Fruit fly (Drosophila melanogaster) whole organism, embryonic: ENCODE data around the gene CG13694.

Experiments
- Blimp-1 ChIP-seq: fragments of 200-800 bp; sonication (Bioruptor generic); optimal IDR thresholded peaks from 3 replicates; lab custom pipeline; 2018; ENCODE audit warnings: missing biosample characterization, missing genetic modification characterization, mild to moderate bottlenecking, moderate library complexity, missing genetic modification reagents
- CG10147 ChIP-seq: fragments of 200-800 bp; sonication (Bioruptor generic); optimal IDR thresholded peaks from 2 replicates; lab custom pipeline; 2019; ENCODE audit warnings: missing biosample characterization, mild to moderate bottlenecking, missing genetic modification characterization, moderate library complexity
- CG10565 ChIP-seq: fragments of 200-800 bp; sonication (Bioruptor generic); optimal IDR thresholded peaks from 3 replicates; lab custom pipeline; 2016; ENCODE audit warnings: missing biosample characterization, mild to moderate bottlenecking, missing genetic modification characterization
- CG11247 ChIP-seq: fragments of 200-800 bp; sonication (Bioruptor generic); IDR thresholded peaks from 2 replicates; pipeline ENCODE4 v1.3.6; 2022; ENCODE audit warnings: missing biosample characterization, missing genetic modification characterization
- CG11504 ChIP-seq: fragments of 200-800 bp; sonication (Bioruptor generic); optimal IDR thresholded peaks from 3 replicates; lab custom pipeline; 2019; ENCODE audit warnings: missing biosample characterization, mild to moderate bottlenecking, missing genetic modification characterization, moderate library complexity
- CG12155 ChIP-seq: fragments of 200-800 bp; sonication (Bioruptor generic); optimal IDR thresholded peaks from 3 replicates; lab custom pipeline; 2016; ENCODE audit warnings: missing biosample characterization, missing genetic modification characterization
- CG12219 ChIP-seq: fragments of 200-800 bp; sonication (Bioruptor generic); optimal IDR thresholded peaks from 3 replicates; lab custom pipeline; 2018; ENCODE audit warnings: missing biosample characterization, mild to moderate bottlenecking, missing genetic modification characterization
- CG16779 ChIP-seq: fragments of 200-800 bp; sonication (Bioruptor generic); IDR thresholded peaks from 2 replicates; pipeline ENCODE4 v1.3.6; 2022; ENCODE audit warnings: missing biosample characterization, missing genetic modification characterization
- CG17568 ChIP-seq: fragments of 200-800 bp; sonication (Bioruptor generic); optimal IDR thresholded peaks from 2 replicates; lab custom pipeline; 2018; ENCODE audit warnings: missing biosample characterization, mild to moderate bottlenecking, missing genetic modification characterization, moderate library complexity
- CG17612 ChIP-seq: fragments of 200-800 bp; sonication (Bioruptor generic); IDR thresholded peaks from 2 replicates; pipeline ENCODE4 v1.3.6; 2022; ENCODE audit warnings: missing biosample characterization, missing genetic modification characterization
- CG3407 ChIP-seq: fragments of 200-800 bp; sonication (Bioruptor generic); optimal IDR thresholded peaks from 2 replicates; lab custom pipeline; 2018; ENCODE audit warnings: missing biosample characterization, mild to moderate bottlenecking, missing genetic modification characterization
- CG4282 ChIP-seq: fragments of 200-800 bp; sonication (Bioruptor generic); optimal IDR thresholded peaks from 2 replicates; lab custom pipeline; 2016; ENCODE audit warnings: missing biosample characterization, missing genetic modification characterization
- CG4707 ChIP-seq: fragments of 200-800 bp; sonication (Bioruptor generic); optimal IDR thresholded peaks from 2 replicates; lab custom pipeline; 2018; ENCODE audit warnings: missing biosample characterization, mild to moderate bottlenecking, missing genetic modification characterization, moderate library complexity
- CG6175 ChIP-seq: fragments of 200-800 bp; sonication (Bioruptor generic); IDR thresholded peaks from 3 replicates; pipeline ENCODE4 v1.3.6; 2022; ENCODE audit warnings: missing biosample characterization, missing genetic modification characterization
- CG6813 ChIP-seq: fragments of 200-800 bp; sonication (Bioruptor generic); optimal IDR thresholded peaks from 2 replicates; lab custom pipeline; 2017; ENCODE audit warnings: missing biosample characterization, missing genetic modification characterization, mild to moderate bottlenecking, moderate library complexity, missing genetic modification reagents
- CG6854 ChIP-seq: fragments of 200-800 bp; sonication (Bioruptor generic); optimal IDR thresholded peaks from 3 replicates; lab custom pipeline; 2017; ENCODE audit warnings: missing biosample characterization, mild to moderate bottlenecking, missing genetic modification characterization
- CG7963 ChIP-seq: fragments of 200-800 bp; sonication (Bioruptor generic); IDR thresholded peaks from 3 replicates; pipeline ENCODE4 v1.3.6; 2022; ENCODE audit warnings: missing biosample characterization, missing genetic modification characterization; ENCODE audit not compliant: partially characterized antibody
- CG7987 ChIP-seq: fragments of 200-800 bp; sonication (Bioruptor generic); optimal IDR thresholded peaks from 2 replicates; lab custom pipeline; 2018; ENCODE audit warnings: missing biosample characterization, mild to moderate bottlenecking, missing genetic modification characterization, moderate library complexity
- CG8290 ChIP-seq, 3 experiments: fragments of 200-800 bp; sonication (Bioruptor generic); optimal IDR thresholded peaks; 2 replicates each; lab custom pipeline; 2016 to 2019; ENCODE audit warnings: missing biosample characterization in 3 of 3, missing genetic modification characterization in 3 of 3, mild to moderate bottlenecking in 2 of 3, moderate library complexity in 1 of 3
- CG8359 ChIP-seq: fragments of 200-800 bp; sonication (Bioruptor generic); optimal IDR thresholded peaks from 2 replicates; lab custom pipeline; 2017; ENCODE audit warnings: missing biosample characterization, mild to moderate bottlenecking, missing genetic modification characterization, borderline replicate concordance
- CG8924 ChIP-seq: fragments of 200-800 bp; optimal IDR thresholded peaks from 3 replicates; lab custom pipeline; 2019; ENCODE audit warnings: missing biosample characterization, mild to moderate bottlenecking, missing genetic modification characterization, moderate library complexity
- CG9437 ChIP-seq: fragments of 200-800 bp; sonication (Bioruptor generic); optimal IDR thresholded peaks from 2 replicates; lab custom pipeline; 2018; ENCODE audit warnings: missing biosample characterization, mild to moderate bottlenecking, missing genetic modification characterization
- CHES-1-like ChIP-seq: fragments of 200-800 bp; sonication (Bioruptor generic); optimal IDR thresholded peaks from 2 replicates; lab custom pipeline; 2016; ENCODE audit warnings: missing biosample characterization, missing genetic modification characterization
- Camta ChIP-seq: fragments of 200-800 bp; sonication (Bioruptor generic); optimal IDR thresholded peaks from 2 replicates; lab custom pipeline; 2016; ENCODE audit warnings: missing biosample characterization, missing genetic modification characterization
- Dbx ChIP-seq: fragments of 200-800 bp; sonication (Bioruptor generic); IDR thresholded peaks from 3 replicates; pipeline ENCODE4 v1.3.6; 2022; ENCODE audit warnings: missing biosample characterization, missing genetic modification characterization
- Dek ChIP-seq: fragments of 200-800 bp; sonication (Bioruptor generic); optimal IDR thresholded peaks from 3 replicates; lab custom pipeline; 2019; ENCODE audit warnings: missing biosample characterization, mild to moderate bottlenecking, missing genetic modification characterization, moderate library complexity
- Fer3 ChIP-seq: fragments of 200-800 bp; sonication (Bioruptor generic); optimal IDR thresholded peaks from 2 replicates; lab custom pipeline; 2018; ENCODE audit warnings: missing biosample characterization, mild to moderate bottlenecking, missing genetic modification characterization, moderate library complexity
- HLH3B ChIP-seq: fragments of 200-800 bp; sonication (Bioruptor generic); IDR thresholded peaks from 2 replicates; pipeline ENCODE4 v1.3.6; 2022; ENCODE audit warnings: missing biosample characterization, missing genetic modification characterization
- Hr3 ChIP-seq: fragments of 200-800 bp; sonication (Bioruptor generic); optimal IDR thresholded peaks from 3 replicates; lab custom pipeline; 2016; ENCODE audit warnings: missing biosample characterization, missing genetic modification characterization
- Hr51 ChIP-seq, 2 experiments: fragments of 200-800 bp; sonication (Bioruptor generic); optimal IDR thresholded peaks; 2 replicates in 1 of 2; 3 replicates in 1 of 2; lab custom pipeline; 2016 to 2018; ENCODE audit warnings: missing biosample characterization in 2 of 2, missing genetic modification characterization in 2 of 2, mild to moderate bottlenecking in 1 of 2, moderate library complexity in 1 of 2
- MTF-1 ChIP-seq: fragments of 200-800 bp; sonication (Bioruptor generic); optimal IDR thresholded peaks from 2 replicates; lab custom pipeline; 2018; ENCODE audit warnings: missing biosample characterization, mild to moderate bottlenecking, missing genetic modification characterization, borderline replicate concordance
- Max ChIP-seq: fragments of 200-800 bp; sonication (Bioruptor generic); optimal IDR thresholded peaks from 2 replicates; lab custom pipeline; 2016; ENCODE audit warnings: missing biosample characterization, mild to moderate bottlenecking, missing genetic modification characterization
- Nf-YB ChIP-seq: fragments of 200-800 bp; sonication (Bioruptor generic); optimal IDR thresholded peaks from 3 replicates; lab custom pipeline; 2019; ENCODE audit warnings: missing biosample characterization, mild to moderate bottlenecking, missing genetic modification characterization, moderate library complexity
- ara ChIP-seq: fragments of 200-800 bp; sonication (Bioruptor generic); IDR thresholded peaks from 2 replicates; pipeline ENCODE4 v1.3.6; 2022; ENCODE audit warnings: missing biosample characterization, missing genetic modification characterization
- bigmax ChIP-seq: fragments of 200-800 bp; sonication (Bioruptor generic); optimal IDR thresholded peaks from 2 replicates; lab custom pipeline; 2018; ENCODE audit warnings: missing biosample characterization, mild to moderate bottlenecking, missing genetic modification characterization
- br ChIP-seq: fragments of >200 bp; optimal IDR thresholded peaks from 2 replicates; lab custom pipeline; 2017
- ci ChIP-seq: fragments of 200-800 bp; sonication (Bioruptor generic); IDR thresholded peaks from 3 replicates; pipeline ENCODE4 v1.3.6; 2022; ENCODE audit warnings: missing biosample characterization, missing genetic modification characterization
- danr ChIP-seq: fragments of 200-800 bp; sonication (Bioruptor generic); IDR thresholded peaks from 2 replicates; pipeline ENCODE4 v1.3.6; 2022; ENCODE audit warnings: missing biosample characterization, missing genetic modification characterization
- ftz-f1 ChIP-seq: fragments of 200-800 bp; sonication (Bioruptor generic); optimal IDR thresholded peaks from 2 replicates; lab custom pipeline; 2016; ENCODE audit warnings: missing biosample characterization, missing genetic modification characterization
- fu2 ChIP-seq: fragments of 200-800 bp; sonication (Bioruptor generic); optimal IDR thresholded peaks from 2 replicates; lab custom pipeline; 2016; ENCODE audit warnings: missing biosample characterization, missing genetic modification characterization
- gcm ChIP-seq: fragments of 200-800 bp; sonication (Bioruptor generic); optimal IDR thresholded peaks from 2 replicates; lab custom pipeline; 2019; ENCODE audit warnings: missing biosample characterization, mild to moderate bottlenecking, missing genetic modification characterization, moderate library complexity
- gsb ChIP-seq: fragments of 200-800 bp; sonication (Bioruptor generic); IDR thresholded peaks from 2 replicates; pipeline ENCODE4 v1.3.6; 2022; ENCODE audit warnings: missing biosample characterization, missing genetic modification characterization
- ken ChIP-seq: fragments of 200-800 bp; sonication (Bioruptor generic); IDR thresholded peaks from 3 replicates; pipeline ENCODE4 v1.3.6; 2022; ENCODE audit warnings: missing biosample characterization, missing genetic modification characterization
- nerfin-1 ChIP-seq: fragments of 200-800 bp; sonication (Bioruptor generic); optimal IDR thresholded peaks from 3 replicates; lab custom pipeline; 2019; ENCODE audit warnings: missing biosample characterization, mild to moderate bottlenecking, missing genetic modification characterization, moderate library complexity
- pb ChIP-seq: fragments of 200-800 bp; sonication (Bioruptor generic); optimal IDR thresholded peaks from 3 replicates; lab custom pipeline; 2016; ENCODE audit warnings: missing biosample characterization, missing genetic modification characterization
- stc ChIP-seq: fragments of 200-800 bp; sonication (Bioruptor generic); IDR thresholded peaks from 2 replicates; pipeline ENCODE4 v1.3.6; 2022; ENCODE audit warnings: missing biosample characterization, missing genetic modification characterization
- unpg ChIP-seq: fragments of 200-800 bp; sonication (Bioruptor generic); optimal IDR thresholded peaks from 3 replicates; lab custom pipeline; 2018; ENCODE audit warnings: missing biosample characterization, mild to moderate bottlenecking, missing genetic modification characterization, moderate library complexity
- vvl ChIP-seq: fragments of 200-800 bp; sonication (Bioruptor generic); IDR thresholded peaks from 2 replicates; pipeline ENCODE4 v1.3.6; 2022; ENCODE audit warnings: missing biosample characterization, missing genetic modification characterization
- zen2 ChIP-seq: fragments of 200-800 bp; sonication (Bioruptor generic); IDR thresholded peaks from 3 replicates; pipeline ENCODE4 v1.3.6; 2022; ENCODE audit warnings: missing biosample characterization, missing genetic modification characterization; ENCODE audit not compliant: partially characterized antibody
- zfh2 ChIP-seq: fragments of 200-800 bp; sonication (Bioruptor generic); optimal IDR thresholded peaks from 2 replicates; lab custom pipeline; 2016; ENCODE audit warnings: missing biosample characterization, missing genetic modification characterization

Gene CG13694

DNA sequence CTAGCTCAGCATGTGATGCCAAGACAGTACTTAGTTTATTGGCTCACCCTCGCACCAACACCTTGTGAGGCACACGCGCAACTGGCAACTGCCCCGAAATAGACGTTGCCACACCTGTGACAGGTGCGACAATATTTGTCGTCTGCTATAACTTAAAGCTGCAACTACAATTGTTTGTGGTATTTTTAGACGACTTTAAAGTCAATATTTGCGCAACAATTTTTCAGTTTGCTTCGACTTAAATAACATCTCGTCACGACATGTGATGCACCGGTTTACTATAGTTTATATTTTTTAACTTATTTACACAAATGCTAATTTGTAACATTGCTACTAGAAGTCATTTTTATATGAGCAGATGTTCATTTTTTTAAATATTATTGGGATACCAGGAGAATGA lies 35.1 kb downstream of the CG13694 start (continued):
- TF ChIP-seq CHES-1-like (GFP tag; lab: Kevin White, UChicago) (no peak), fu2 (GFP tag; lab: Kevin White, UChicago) (no peak), Hr51 (GFP tag; optimal IDR thresholded peaks at IDR 0.05; lab: Kevin White, UChicago) (peak in 1 of 2 experiments; percentile 10), Hr3 (no peak), CG6854 (GFP tag; lab: Kevin White, UChicago) (peak; percentile 62), CG10147 (GFP tag; lab: Kevin White, UChicago) (no peak), gcm (GFP tag; lab: Kevin White, UChicago) (peak; percentile 50), CG8924 (peak; percentile 6), CG17568 (GFP tag; lab: Kevin White, UChicago) (peak; percentile 72), ara (GFP tag; lab: Robert Waterston, UW) (0 out of 2 replicates have a peak, but pooled peaks have one; percentile 20), CG17612 (GFP tag; lab: Robert Waterston, UW) (no peak), Dek (peak; percentile 12), CG6175 (GFP tag; lab: Robert Waterston, UW) (0 out of 3 replicates have a peak, but pooled peaks have one; percentile 29), HLH3B (GFP tag; lab: Robert Waterston, UW) (no peak; the same call in 1 of the 2 replicates), Blimp-1 (peak; percentile 46), CG12219 (GFP tag; lab: Kevin White, UChicago) (peak; percentile 50), CG8290 (GFP tag; optimal IDR thresholded peaks at IDR 0.05; lab: Kevin White, UChicago) (no peak), CG8290 (tag; optimal IDR thresholded peaks at IDR 0.05; lab: Kevin White, UChicago) (peak in 1 of 2 experiments; percentile 52), CG12155 (GFP tag; lab: Kevin White, UChicago) (no peak), zen2 (no peak), CG10565 (GFP tag; lab: Kevin White, UChicago) (no peak), unpg (GFP tag; lab: Kevin White, UChicago) (peak; percentile 47), zfh2 (GFP tag; lab: Kevin White, UChicago) (no peak), Max (no peak), ken (GFP tag; lab: Robert Waterston, UW) (no peak), ci (GFP tag; lab: Robert Waterston, UW) (peak; percentile 58; the same call in 1 of the 3 replicates), CG11504 (tag; lab: Kevin White, UChicago) (peak; percentile 30), CG6813 (GFP tag; lab: Kevin White, UChicago) (peak; percentile 76), CG4707 (GFP tag; lab: Kevin White, UChicago) (peak; percentile 35), Dbx (GFP tag; lab: Robert Waterston, UW) (no peak), br (no peak), CG9437 (GFP tag; lab: Kevin White, UChicago) (no peak), MTF-1 (peak; percentile 68), CG11247 (no peak), CG3407 (GFP tag; lab: Kevin White, UChicago) (peak; percentile 60), stc (GFP tag; lab: Robert Waterston, UW) (peak; percentile 59), pb (no peak), bigmax (GFP tag; lab: Kevin White, UChicago) (no peak), vvl (GFP tag; lab: Robert Waterston, UW) (no peak), CG16779 (GFP tag; lab: Robert Waterston, UW) (no peak), CG7987 (GFP tag; lab: Kevin White, UChicago) (peak; percentile 58), CG4282 (GFP tag; lab: Kevin White, UChicago) (no peak), Camta (GFP tag; lab: Kevin White, UChicago) (peak; percentile 1), danr (GFP tag; lab: Robert Waterston, UW) (no peak), Nf-YB (GFP tag; lab: Kevin White, UChicago) (peak; percentile 27), gsb (GFP tag; lab: Robert Waterston, UW) (no peak), Fer3 (tag; lab: Kevin White, UChicago) (peak; percentile 45), ftz-f1 (no peak), CG8359 (GFP tag; lab: Kevin White, UChicago) (peak; percentile 38), nerfin-1 (tag; lab: Kevin White, UChicago) (peak; percentile 55), CG7963 (GFP tag; lab: Robert Waterston, UW) (no peak)
